Worm (Caenorhabditis elegans) whole organism, L1 larva: ENCODE data around the gene gpr-2.
A peak's percentile ranks its signal among the peaks of the same experiment; 100 is the strongest.

Experiments
- C16A3.4 ChIP-seq: fragments of 150-350 bp; optimal IDR thresholded peaks from 2 replicates; lab custom pipeline; 2014; ENCODE audit warnings: missing biosample characterization, missing genetic modification characterization
- F16B12.6 ChIP-seq: fragments of 150-350 bp; optimal IDR thresholded peaks from 2 replicates; lab custom pipeline; 2014; ENCODE audit warnings: missing biosample characterization, missing genetic modification characterization
- Y116A8C.19 ChIP-seq: sonication (generic microtip); optimal IDR thresholded peaks from 2 replicates; lab custom pipeline; 2016; ENCODE audit warnings: missing compliant biosample characterization, missing genetic modification characterization, borderline replicate concordance
- aha-1 ChIP-seq: fragments of 150-350 bp; optimal IDR thresholded peaks from 2 replicates; lab custom pipeline; 2014; ENCODE audit warnings: missing biosample characterization, missing genetic modification characterization
- alr-1 ChIP-seq: fragments of 200-800 bp; sonication (Bioruptor generic); optimal IDR thresholded peaks from 2 replicates; lab custom pipeline; 2018; ENCODE audit warnings: borderline replicate concordance, mild to moderate bottlenecking, missing genetic modification characterization, missing compliant biosample characterization
- aly-2 ChIP-seq: fragments of 150-350 bp; optimal IDR thresholded peaks from 2 replicates; lab custom pipeline; 2014; ENCODE audit warnings: missing biosample characterization, missing genetic modification characterization
- ceh-63 ChIP-seq: fragments of 200-800 bp; sonication (Bioruptor generic); optimal IDR thresholded peaks from 2 replicates; lab custom pipeline; 2018; ENCODE audit warnings: mild to moderate bottlenecking, missing genetic modification characterization, missing compliant biosample characterization
- ceh-88 ChIP-seq: fragments of 200-800 bp; sonication (Bioruptor generic); IDR thresholded peaks from 2 replicates; pipeline ENCODE4 v1.3.6; 2022; ENCODE audit warnings: missing genetic modification characterization, missing compliant biosample characterization
- ces-1 ChIP-seq: fragments of 150-350 bp; optimal IDR thresholded peaks from 2 replicates; lab custom pipeline; 2014; ENCODE audit warnings: missing biosample characterization, missing genetic modification reagents, missing genetic modification characterization
- efl-3 ChIP-seq: fragments of 200-800 bp; sonication (Bioruptor generic); optimal IDR thresholded peaks from 2 replicates; lab custom pipeline; 2018; ENCODE audit warnings: mild to moderate bottlenecking, missing genetic modification characterization, missing compliant biosample characterization
- egl-27 ChIP-seq, 2 experiments: fragments of 150-350 bp in 1 of 2; sonication (generic microtip); optimal IDR thresholded peaks; 3 replicates each; lab custom pipeline; 2017 to 2018; ENCODE audit warnings: missing biosample characterization in 2 of 2, missing genetic modification characterization in 2 of 2, missing genetic modification reagents in 2 of 2
- elt-2 ChIP-seq: sonication (generic microtip); optimal IDR thresholded peaks from 2 replicates; lab custom pipeline; 2016; ENCODE audit warnings: missing genetic modification characterization, mild to moderate bottlenecking, inconsistent platforms, missing compliant biosample characterization, missing genetic modification reagents
- ets-5 ChIP-seq: fragments of 200-800 bp; sonication (Bioruptor generic); IDR thresholded peaks from 2 replicates; pipeline ENCODE4 v1.3.6; 2022; ENCODE audit warnings: missing genetic modification characterization, missing compliant biosample characterization
- fkh-4 ChIP-seq: sonication (generic microtip); optimal IDR thresholded peaks from 2 replicates; lab custom pipeline; 2016; ENCODE audit warnings: missing compliant biosample characterization, missing genetic modification characterization, borderline replicate concordance
- hlh-4 ChIP-seq: sonication (generic microtip); optimal IDR thresholded peaks from 2 replicates; lab custom pipeline; 2016; ENCODE audit warnings: mild to moderate bottlenecking, missing genetic modification characterization, missing compliant biosample characterization
- irx-1 ChIP-seq: sonication (generic microtip); optimal IDR thresholded peaks from 2 replicates; lab custom pipeline; 2016; ENCODE audit warnings: missing genetic modification characterization, missing compliant biosample characterization
- lin-14 ChIP-seq: fragments of 200-800 bp; sonication (Bioruptor generic); optimal IDR thresholded peaks from 2 replicates; lab custom pipeline; 2018; ENCODE audit warnings: mild to moderate bottlenecking, missing genetic modification characterization, moderate library complexity, missing compliant biosample characterization
- lin-15B ChIP-seq: fragments of 150-350 bp; sonication (generic microtip); optimal IDR thresholded peaks from 3 replicates; lab custom pipeline; 2014; ENCODE audit warnings: missing biosample characterization, missing genetic modification characterization
- lin-39 ChIP-seq: fragments of 150-350 bp; optimal IDR thresholded peaks from 2 replicates; lab custom pipeline; 2014; ENCODE audit warnings: missing biosample characterization, missing genetic modification reagents, missing genetic modification characterization
- lir-3 ChIP-seq: sonication (generic microtip); optimal IDR thresholded peaks from 2 replicates; lab custom pipeline; 2016; ENCODE audit warnings: mild to moderate bottlenecking, missing genetic modification characterization, moderate library complexity, missing compliant biosample characterization; ENCODE audit not compliant: poor library complexity
- lsy-2 ChIP-seq, 2 experiments: fragments of 150-350 bp; optimal IDR thresholded peaks; 2 replicates each; lab custom pipeline; 2014; ENCODE audit warnings: missing biosample characterization in 2 of 2, missing genetic modification characterization in 2 of 2
- nhr-11 ChIP-seq: fragments of 150-350 bp; optimal IDR thresholded peaks from 2 replicates; lab custom pipeline; 2014; ENCODE audit warnings: missing biosample characterization, missing genetic modification characterization
- nhr-12 ChIP-seq: sonication (generic microtip); optimal IDR thresholded peaks from 2 replicates; lab custom pipeline; 2017; ENCODE audit warnings: missing biosample characterization, missing genetic modification characterization
- nhr-19 ChIP-seq: fragments of 200-800 bp; sonication (Bioruptor generic); conservative IDR thresholded peaks from 2 replicates; pipeline ENCODE4 v1.3.6; 2022; ENCODE audit warnings: missing genetic modification characterization, missing compliant biosample characterization
- nhr-20 ChIP-seq: sonication (generic microtip); optimal IDR thresholded peaks from 2 replicates; lab custom pipeline; 2016; ENCODE audit warnings: mild to moderate bottlenecking, missing genetic modification characterization, missing compliant biosample characterization
- nhr-237 ChIP-seq: fragments of 150-350 bp; optimal IDR thresholded peaks from 2 replicates; lab custom pipeline; 2014; ENCODE audit warnings: missing biosample characterization, missing genetic modification characterization
- nhr-71 ChIP-seq: sonication (generic microtip); optimal IDR thresholded peaks from 2 replicates; lab custom pipeline; 2016; ENCODE audit warnings: mild to moderate bottlenecking, missing genetic modification characterization, moderate library complexity, missing compliant biosample characterization
- nhr-76 ChIP-seq: sonication (generic microtip); optimal IDR thresholded peaks from 2 replicates; lab custom pipeline; 2017; ENCODE audit warnings: missing biosample characterization, missing genetic modification characterization
- nhr-77 ChIP-seq: fragments of 150-350 bp; optimal IDR thresholded peaks from 2 replicates; lab custom pipeline; 2014; ENCODE audit warnings: missing biosample characterization, missing genetic modification characterization
- pag-3 ChIP-seq: sonication (generic microtip); optimal IDR thresholded peaks from 2 replicates; lab custom pipeline; 2017; ENCODE audit warnings: missing genetic modification characterization, mild to moderate bottlenecking, missing compliant biosample characterization, antibody characterized with exemption, borderline replicate concordance; ENCODE audit not compliant: insufficient read depth
- pax-3 ChIP-seq: fragments of 200-800 bp; sonication (Bioruptor generic); optimal IDR thresholded peaks from 2 replicates; lab custom pipeline; 2018; ENCODE audit warnings: mild to moderate bottlenecking, missing genetic modification characterization, moderate library complexity, missing compliant biosample characterization
- rnt-1 ChIP-seq: sonication (generic microtip); optimal IDR thresholded peaks from 2 replicates; lab custom pipeline; 2016; ENCODE audit warnings: mild to moderate bottlenecking, missing genetic modification characterization, moderate library complexity, missing compliant biosample characterization
- snu-23 ChIP-seq: sonication (generic microtip); optimal IDR thresholded peaks from 2 replicates; lab custom pipeline; 2016; ENCODE audit warnings: missing genetic modification characterization, missing compliant biosample characterization
- sox-4 ChIP-seq: sonication (generic microtip); optimal IDR thresholded peaks from 2 replicates; lab custom pipeline; 2016; ENCODE audit warnings: missing genetic modification characterization, missing compliant biosample characterization
- sptf-1 ChIP-seq: fragments of 150-350 bp; optimal IDR thresholded peaks from 2 replicates; lab custom pipeline; 2014; ENCODE audit warnings: missing biosample characterization, missing genetic modification characterization
- unc-130 ChIP-seq: fragments of 150-350 bp; optimal IDR thresholded peaks from 2 replicates; lab custom pipeline; 2017; ENCODE audit warnings: missing biosample characterization, missing genetic modification characterization, inconsistent platforms
- unc-98 ChIP-seq: fragments of 200-800 bp; sonication (Bioruptor generic); IDR thresholded peaks from 2 replicates; pipeline ENCODE4 v1.3.6; 2022; ENCODE audit warnings: missing genetic modification characterization, missing compliant biosample characterization

The gpr-2 gene

ce11 chrIII:9353814-9354213, 39.1 kb downstream of the gpr-2 start (continued):
- TF ChIP-seq nhr-20 (tag; lab: Kevin White, UChicago) (no peak), sox-4 (tag; lab: Kevin White, UChicago) (no peak), pax-3 (tag; lab: Kevin White, UChicago) (no peak), aly-2 (tag; lab: Kevin White, UChicago) (no peak), Y116A8C.19 (tag; lab: Kevin White, UChicago) (no peak), aha-1 (no peak), ets-5 (GFP tag; lab: Robert Waterston, UW) (no peak), nhr-76 (tag; lab: Kevin White, UChicago) (no peak), unc-130 (tag; lab: Kevin White, UChicago) (peak; percentile 43), C16A3.4 (tag; lab: Kevin White, UChicago) (no peak), alr-1 (tag; lab: Kevin White, UChicago) (no peak), lin-39 (no peak), nhr-19 (GFP tag; lab: Robert Waterston, UW) (0 out of 2 replicates have a peak, but pooled peaks have one; percentile 12), lir-3 (tag; lab: Kevin White, UChicago) (no peak), snu-23 (no peak), nhr-11 (tag; lab: Kevin White, UChicago) (no peak), efl-3 (no peak), nhr-71 (tag; lab: Kevin White, UChicago) (peak; percentile 51), lin-14 (peak; percentile 64), fkh-4 (tag; lab: Kevin White, UChicago) (no peak), nhr-12 (tag; lab: Kevin White, UChicago) (no peak), F16B12.6 (tag; lab: Kevin White, UChicago) (no peak), nhr-237 (tag; lab: Kevin White, UChicago) (no peak), rnt-1 (tag; lab: Kevin White, UChicago) (peak; percentile 60), hlh-4 (tag; lab: Kevin White, UChicago) (no peak), unc-98 (GFP tag; lab: Robert Waterston, UW) (no peak), lin-15B (tag; lab: Kevin White, UChicago) (no peak)

DNA sequence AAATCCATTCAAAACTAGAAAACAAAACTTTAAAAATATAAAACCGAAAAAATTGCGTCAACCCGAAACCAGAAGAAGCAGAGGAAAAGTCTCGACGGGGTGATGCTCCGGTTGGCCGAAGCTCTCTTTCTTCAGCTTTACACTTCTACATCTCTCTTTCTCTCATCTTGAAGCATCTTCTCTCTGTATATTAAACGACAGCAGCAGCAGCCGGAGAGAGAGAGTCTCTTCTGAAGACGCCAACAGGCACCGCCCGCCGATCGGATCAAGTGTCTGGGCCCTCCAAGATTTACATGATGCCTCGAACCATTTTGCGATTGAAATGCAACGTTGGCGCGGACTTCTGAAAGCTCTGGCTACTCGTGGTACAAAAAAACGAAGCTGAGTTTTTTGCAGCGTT, 46.2 kb downstream of the gpr-2 start:
- no peak for TF ChIP-seq nhr-20 (tag; lab: Kevin White, UChicago)
- peak in 1 of 2 experiments; percentile 20 for TF ChIP-seq lsy-2 (tag; optimal IDR thresholded peaks at IDR 0.05; lab: Kevin White, UChicago)
- TF ChIP-seq sox-4 (tag; lab: Kevin White, UChicago), result no peak
- peak; percentile 15 for TF ChIP-seq lin-14
- peak; percentile 30 for TF ChIP-seq nhr-71 (tag; lab: Kevin White, UChicago)
- TF ChIP-seq rnt-1 (tag; lab: Kevin White, UChicago), result peak; percentile 47

DNA sequence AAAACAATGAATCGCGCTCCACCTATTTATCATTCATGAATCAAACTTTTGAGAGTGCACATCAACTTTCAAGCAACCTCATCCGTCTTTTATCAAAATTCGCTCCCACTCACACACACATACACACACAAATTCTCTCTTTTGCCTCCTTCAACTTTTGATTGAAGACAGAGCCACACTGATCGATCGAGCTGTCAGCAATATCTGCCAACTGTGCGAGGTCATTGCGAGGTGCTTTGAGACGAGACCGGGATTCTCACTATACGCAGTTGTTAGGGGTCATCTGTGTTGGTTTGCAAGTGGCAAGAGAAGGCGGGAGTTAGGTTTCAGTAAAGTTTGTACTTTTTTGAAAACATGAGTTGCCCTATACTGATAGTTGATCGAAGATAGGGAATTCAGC, 46.9 kb downstream of the gpr-2 start:
- TF ChIP-seq lsy-2 (tag; optimal IDR thresholded peaks at IDR 0.05; lab: Kevin White, UChicago) (peak in 1 of 2 experiments; percentile 9), snu-23 (peak; percentile 0), pag-3 (tag; lab: Kevin White, UChicago) (peak; percentile 73), rnt-1 (tag; lab: Kevin White, UChicago) (peak; percentile 64), nhr-77 (tag; lab: Kevin White, UChicago) (no peak), nhr-71 (tag; lab: Kevin White, UChicago) (peak; percentile 26), unc-98 (GFP tag; lab: Robert Waterston, UW) (no peak), lin-14 (peak; percentile 51)

DNA sequence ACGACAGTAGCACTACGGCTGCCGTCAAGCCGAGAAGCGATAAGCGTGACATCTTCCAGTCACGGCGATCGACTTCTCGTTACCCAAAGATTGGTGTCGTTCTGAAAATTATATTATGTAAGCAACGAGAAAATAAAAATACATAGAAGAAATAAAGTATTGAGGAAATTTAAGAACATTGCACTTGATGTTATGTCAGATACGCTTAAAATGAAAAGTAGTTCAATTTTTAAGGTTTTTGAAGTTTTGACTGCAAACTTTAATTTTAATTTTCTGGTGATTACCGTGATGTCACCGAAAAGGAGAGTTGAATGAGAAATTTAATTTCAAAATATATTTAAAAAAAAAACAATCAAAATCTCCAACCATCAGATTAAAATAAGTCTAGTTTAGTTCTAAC, 48.6 kb downstream of the gpr-2 start, which contains the start of gene emb-9:
Gene emb-9, minus strand, starts transcription at position 101 of the 400 bp plus-strand sequence.
- TF ChIP-seq unc-98 (GFP tag; lab: Robert Waterston, UW) (no peak), ceh-88 (GFP tag; lab: Robert Waterston, UW) (no peak), sptf-1 (tag; lab: Kevin White, UChicago) (no peak), nhr-19 (GFP tag; lab: Robert Waterston, UW) (no peak), elt-2 (tag; lab: Kevin White, UChicago) (no peak), ceh-63 (no peak), sox-4 (tag; lab: Kevin White, UChicago) (no peak), ces-1 (GFP tag; lab: Kevin White, UChicago) (no peak), egl-27 (tag; optimal IDR thresholded peaks at IDR 0.05; lab: Kevin White, UChicago) (no peak), nhr-237 (tag; lab: Kevin White, UChicago) (no peak), irx-1 (tag; lab: Kevin White, UChicago) (no peak), alr-1 (tag; lab: Kevin White, UChicago) (no peak), nhr-77 (tag; lab: Kevin White, UChicago) (no peak)
